Fruit fly (Drosophila melanogaster) whole organism, embryonic: Measurements from ENCODE around the gene Baldspot.

Experiments used
- CG1024 ChIP-seq: fragments of 200-800 bp; sonication (Bioruptor generic); IDR thresholded peaks from 2 replicates; pipeline ENCODE4 v1.3.6; 2022; ENCODE audit warnings: missing biosample characterization, missing genetic modification characterization
- CG10321 ChIP-seq: fragments of 200-800 bp; sonication (Bioruptor generic); IDR thresholded peaks from 2 replicates; pipeline ENCODE4 v1.3.6; 2022; ENCODE audit warnings: missing biosample characterization, missing genetic modification characterization
- CG10979 ChIP-seq: fragments of 200-800 bp; sonication (Bioruptor generic); optimal IDR thresholded peaks from 2 replicates; lab custom pipeline; 2018; ENCODE audit warnings: missing biosample characterization, mild to moderate bottlenecking, missing genetic modification characterization, moderate library complexity
- CG11085 ChIP-seq: fragments of 200-800 bp; sonication (Bioruptor generic); IDR thresholded peaks from 2 replicates; pipeline ENCODE4 v1.3.6; 2022; ENCODE audit warnings: missing biosample characterization, missing genetic modification characterization
- CG11695 ChIP-seq: fragments of 200-800 bp; sonication (Bioruptor generic); IDR thresholded peaks from 3 replicates; pipeline ENCODE4 v1.3.6; 2022; ENCODE audit warnings: missing biosample characterization, missing genetic modification characterization
- CG11696 ChIP-seq: fragments of 200-800 bp; sonication (Bioruptor generic); IDR thresholded peaks from 2 replicates; pipeline ENCODE4 v1.3.6; 2022; ENCODE audit warnings: missing biosample characterization, missing genetic modification characterization
- CG13123 ChIP-seq: fragments of 200-800 bp; sonication (Bioruptor generic); optimal IDR thresholded peaks from 2 replicates; lab custom pipeline; 2016; ENCODE audit warnings: missing biosample characterization, missing genetic modification characterization
- CG14014 ChIP-seq: fragments of 200-800 bp; sonication (Bioruptor generic); IDR thresholded peaks from 2 replicates; pipeline ENCODE4 v1.3.6; 2022; ENCODE audit warnings: missing biosample characterization, missing genetic modification characterization
- CG14710 ChIP-seq: fragments of 200-800 bp; sonication (Bioruptor generic); optimal IDR thresholded peaks from 3 replicates; lab custom pipeline; 2019; ENCODE audit warnings: missing biosample characterization, mild to moderate bottlenecking, missing genetic modification characterization, moderate library complexity
- CG16815 ChIP-seq: fragments of 200-800 bp; sonication (Bioruptor generic); optimal IDR thresholded peaks from 3 replicates; lab custom pipeline; 2017; ENCODE audit warnings: missing biosample characterization, mild to moderate bottlenecking, missing genetic modification characterization
- CG17328 ChIP-seq: fragments of 200-800 bp; sonication (Bioruptor generic); IDR thresholded peaks from 2 replicates; pipeline ENCODE4 v1.3.6; 2022; ENCODE audit warnings: missing biosample characterization, missing genetic modification characterization
- CG17802 ChIP-seq: fragments of 200-800 bp; sonication (Bioruptor generic); optimal IDR thresholded peaks from 2 replicates; lab custom pipeline; 2018; ENCODE audit warnings: missing biosample characterization, mild to moderate bottlenecking, missing genetic modification characterization, moderate library complexity
- CG17912 ChIP-seq: fragments of 200-800 bp; sonication (Bioruptor generic); optimal IDR thresholded peaks from 2 replicates; lab custom pipeline; 2018; ENCODE audit warnings: missing biosample characterization, mild to moderate bottlenecking, missing genetic modification characterization
- CG18262 ChIP-seq: fragments of 200-800 bp; optimal IDR thresholded peaks from 3 replicates; lab custom pipeline; 2019; ENCODE audit warnings: missing biosample characterization, mild to moderate bottlenecking, missing genetic modification characterization, moderate library complexity
- CG30431 ChIP-seq: fragments of 200-800 bp; sonication (Bioruptor generic); optimal IDR thresholded peaks from 2 replicates; lab custom pipeline; 2017; ENCODE audit warnings: missing biosample characterization, missing genetic modification characterization
- CG31224 ChIP-seq: fragments of 200-800 bp; sonication (Bioruptor generic); IDR thresholded peaks from 2 replicates; pipeline ENCODE4 v1.3.6; 2022; ENCODE audit warnings: missing biosample characterization, missing genetic modification characterization
- CG31441 ChIP-seq: fragments of 200-800 bp; sonication (Bioruptor generic); IDR thresholded peaks from 2 replicates; pipeline ENCODE4 v1.3.6; 2022; ENCODE audit warnings: missing biosample characterization, missing genetic modification characterization
- CG7357 ChIP-seq: fragments of 200-800 bp; sonication (Bioruptor generic); IDR thresholded peaks from 3 replicates; pipeline ENCODE4 v1.3.6; 2022; ENCODE audit warnings: missing biosample characterization, missing genetic modification characterization
- CG7928 ChIP-seq: fragments of 200-800 bp; sonication (Bioruptor generic); optimal IDR thresholded peaks from 2 replicates; lab custom pipeline; 2017; ENCODE audit warnings: missing biosample characterization, mild to moderate bottlenecking, missing genetic modification characterization
- CG9727 ChIP-seq: fragments of 200-800 bp; sonication (Bioruptor generic); optimal IDR thresholded peaks from 3 replicates; lab custom pipeline; 2017; ENCODE audit warnings: missing biosample characterization, mild to moderate bottlenecking, missing genetic modification characterization
- CG9932 ChIP-seq: fragments of 200-800 bp; sonication (Bioruptor generic); IDR thresholded peaks from 2 replicates; pipeline ENCODE4 v1.3.6; 2022; ENCODE audit warnings: missing biosample characterization, missing genetic modification characterization
- CrebB ChIP-seq: fragments of 200-800 bp; sonication (Bioruptor generic); optimal IDR thresholded peaks from 3 replicates; lab custom pipeline; 2018; ENCODE audit warnings: missing biosample characterization, mild to moderate bottlenecking, missing genetic modification characterization
- Dbx ChIP-seq: fragments of 200-800 bp; sonication (Bioruptor generic); IDR thresholded peaks from 3 replicates; pipeline ENCODE4 v1.3.6; 2022; ENCODE audit warnings: missing biosample characterization, missing genetic modification characterization
- Ets65A ChIP-seq: fragments of 200-800 bp; sonication (Bioruptor generic); peaks from one replicate; lab custom pipeline; 2016; ENCODE audit warnings: missing biosample characterization, missing genetic modification characterization
- HHEX ChIP-seq: fragments of 200-800 bp; sonication (Bioruptor generic); optimal IDR thresholded peaks from 3 replicates; lab custom pipeline; 2017; ENCODE audit warnings: missing biosample characterization, mild to moderate bottlenecking, missing genetic modification characterization, missing genetic modification reagents
- Jarid2 ChIP-seq: fragments of 200-800 bp; sonication (Bioruptor generic); optimal IDR thresholded peaks from 3 replicates; lab custom pipeline; 2017; ENCODE audit warnings: mild to moderate bottlenecking, missing biosample characterization, missing genetic modification reagents, missing genetic modification characterization
- Lpt ChIP-seq: fragments of >200 bp; optimal IDR thresholded peaks from 2 replicates; lab custom pipeline; 2018; ENCODE audit warnings: missing biosample characterization, missing genetic modification characterization
- Meics ChIP-seq: fragments of 200-800 bp; sonication (Bioruptor generic); optimal IDR thresholded peaks from 2 replicates; lab custom pipeline; 2017; ENCODE audit warnings: missing biosample characterization, mild to moderate bottlenecking, missing genetic modification characterization
- Pdp1 ChIP-seq, 2 experiments: fragments of 200-800 bp; sonication (Bioruptor generic); optimal IDR thresholded peaks; 3 replicates each; lab custom pipeline; 2016; ENCODE audit warnings: missing biosample characterization in 2 of 2, missing genetic modification characterization in 2 of 2, mild to moderate bottlenecking in 1 of 2, moderate library complexity in 1 of 2
- Six4 ChIP-seq: fragments of 200-800 bp; sonication (Bioruptor generic); optimal IDR thresholded peaks from 2 replicates; lab custom pipeline; 2016; ENCODE audit warnings: missing biosample characterization, missing genetic modification characterization
- Sox102F ChIP-seq: fragments of 200-800 bp; sonication (Bioruptor generic); optimal IDR thresholded peaks from 2 replicates; lab custom pipeline; 2018; ENCODE audit warnings: missing biosample characterization, mild to moderate bottlenecking, missing genetic modification characterization, moderate library complexity
- Tbp ChIP-seq: fragments of >200 bp; optimal IDR thresholded peaks from 2 replicates; lab custom pipeline; 2018; ENCODE audit warnings: missing biosample characterization, missing genetic modification characterization
- Usf ChIP-seq: fragments of 200-800 bp; sonication (Bioruptor generic); optimal IDR thresholded peaks from 2 replicates; lab custom pipeline; 2017; ENCODE audit warnings: missing genotype, missing biosample characterization, missing genetic modification characterization
- Vsx1 ChIP-seq: fragments of 200-800 bp; sonication (Bioruptor generic); optimal IDR thresholded peaks from 2 replicates; lab custom pipeline; 2017; ENCODE audit warnings: missing biosample characterization, mild to moderate bottlenecking, missing genetic modification characterization, missing genetic modification reagents
- Xrp1 ChIP-seq: fragments of 200-800 bp; sonication (Bioruptor generic); IDR thresholded peaks from 2 replicates; pipeline ENCODE4 v1.3.6; 2022; ENCODE audit warnings: missing biosample characterization, missing genetic modification characterization
- al ChIP-seq: fragments of 200-800 bp; sonication (Bioruptor generic); IDR thresholded peaks from 2 replicates; pipeline ENCODE4 v1.3.6; 2022; ENCODE audit warnings: missing biosample characterization, missing genetic modification characterization
- dpn ChIP-seq, 2 experiments: fragments of 200-800 bp; sonication (Bioruptor generic); optimal IDR thresholded peaks; 3 replicates each; lab custom pipeline; 2016; ENCODE audit warnings: missing biosample characterization in 2 of 2, missing genetic modification characterization in 2 of 2
- en ChIP-seq: fragments of 200-800 bp; sonication (Bioruptor generic); optimal IDR thresholded peaks from 2 replicates; lab custom pipeline; 2016; ENCODE audit warnings: missing biosample characterization, missing genetic modification characterization
- kni ChIP-seq: fragments of 200-800 bp; sonication (Bioruptor generic); optimal IDR thresholded peaks from 3 replicates; lab custom pipeline; 2017; ENCODE audit warnings: mild to moderate bottlenecking, missing biosample characterization, missing genetic modification reagents, missing genetic modification characterization
- pho ChIP-seq: fragments of 200-800 bp; sonication (Bioruptor generic); optimal IDR thresholded peaks from 2 replicates; lab custom pipeline; 2016; ENCODE audit warnings: missing biosample characterization, missing genetic modification characterization
- pita ChIP-seq: fragments of 200-800 bp; sonication (Bioruptor generic); optimal IDR thresholded peaks from 2 replicates; lab custom pipeline; 2017; ENCODE audit warnings: missing biosample characterization, mild to moderate bottlenecking, missing genetic modification characterization
- row ChIP-seq: fragments of 200-800 bp; sonication (Bioruptor generic); IDR thresholded peaks from 3 replicates; pipeline ENCODE4 v1.3.6; 2022; ENCODE audit warnings: missing biosample characterization, missing genetic modification characterization
- sens-2 ChIP-seq: fragments of 200-800 bp; sonication (Bioruptor generic); IDR thresholded peaks from 2 replicates; pipeline ENCODE4 v1.3.6; 2022; ENCODE audit warnings: missing biosample characterization, missing genetic modification characterization
- tx ChIP-seq: fragments of 200-800 bp; sonication (Bioruptor generic); optimal IDR thresholded peaks from 2 replicates; lab custom pipeline; 2016; ENCODE audit warnings: missing biosample characterization, missing genetic modification characterization
- unc-4 ChIP-seq: fragments of 200-800 bp; sonication (Bioruptor generic); IDR thresholded peaks from 2 replicates; pipeline ENCODE4 v1.3.6; 2022; ENCODE audit warnings: missing biosample characterization, missing genetic modification characterization; ENCODE audit not compliant: partially characterized antibody
- usp ChIP-seq: fragments of >200 bp; optimal IDR thresholded peaks from 2 replicates; lab custom pipeline; 2017; ENCODE audit warnings: missing biosample characterization, missing genetic modification characterization

Baldspot gene

dm6 chr3L:16661167-16662109 is at the start of gene Baldspot (continued):
- TF ChIP-seq pita (GFP tag; lab: Kevin White, UChicago) (peak; percentile 30), CG1024 (peak; percentile 20; the same call in 1 of the 2 replicates), usp (no peak), Xrp1 (GFP tag; lab: Robert Waterston, UW) (peak; percentile 83), CG30431 (GFP tag; lab: Kevin White, UChicago) (peak; percentile 18), Tbp (GFP tag; lab: Kevin White, UChicago) (no peak), sens-2 (GFP tag; lab: Robert Waterston, UW) (no peak), pho (GFP tag; lab: Kevin White, UChicago) (peak; percentile 52)

DNA sequence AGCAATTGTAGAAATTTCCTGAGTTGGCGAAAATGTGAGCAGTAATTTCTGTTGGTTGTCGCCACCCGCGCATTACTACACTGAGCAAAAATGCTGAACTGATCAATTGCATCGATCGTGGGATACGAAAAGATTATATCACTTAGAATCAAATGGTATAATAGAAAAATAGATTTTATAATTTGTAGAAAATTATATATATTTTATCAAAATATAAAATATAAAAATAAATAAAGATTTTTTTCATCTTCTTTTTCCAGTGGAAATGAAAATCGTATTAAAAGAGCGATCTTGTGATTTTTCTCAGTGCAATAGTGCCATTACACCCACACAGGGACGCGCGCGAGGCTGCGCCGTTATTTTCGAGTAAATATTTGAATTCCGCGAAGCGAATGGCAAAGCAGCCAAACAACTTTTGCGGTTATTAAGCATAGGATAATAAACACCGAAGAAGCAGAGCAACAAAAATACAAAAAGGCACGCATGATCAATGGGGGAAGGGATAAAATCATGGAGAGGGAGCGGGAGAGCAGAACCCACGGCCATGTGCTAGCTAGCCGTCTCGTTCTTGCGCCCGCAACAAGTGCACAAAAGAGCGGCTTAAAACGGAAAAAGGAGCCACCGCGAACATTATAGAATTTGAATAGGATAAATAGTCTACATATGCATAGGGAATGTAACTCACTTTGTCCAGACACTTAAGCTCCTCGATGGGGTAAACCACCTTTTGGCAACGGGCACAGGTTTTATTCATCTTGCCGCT is 49.0 kb upstream of the Baldspot start:
- TF ChIP-seq CG14710 (peak; percentile 19), CG10979 (peak; percentile 17), CG7928 (peak; percentile 20), Pdp1 (GFP tag; optimal IDR thresholded peaks at IDR 0.05; lab: Kevin White, UChicago) (peak in 1 of 2 experiments; percentile 2), CG9727 (GFP tag; lab: Kevin White, UChicago) (peak; percentile 75), Dbx (GFP tag; lab: Robert Waterston, UW) (peak; percentile 75; the same call in 2 of the 3 replicates), kni (no peak), tx (GFP tag; lab: Kevin White, UChicago) (no peak), CG31441 (GFP tag; lab: Robert Waterston, UW) (peak; percentile 67), Jarid2 (GFP tag; lab: Kevin White, UChicago) (peak; percentile 13), dpn (GFP tag; optimal IDR thresholded peaks at IDR 0.05; lab: Kevin White, UChicago) (peak in 1 of 2 experiments; percentile 24), CG16815 (peak; percentile 3), al (GFP tag; lab: Robert Waterston, UW) (0 out of 2 replicates have a peak, but pooled peaks have one; percentile 41), CG7357 (GFP tag; lab: Robert Waterston, UW) (peak; percentile 54; the same call in 2 of the 3 replicates), CG17802 (tag; lab: Kevin White, UChicago) (no peak), CG9932 (GFP tag; lab: Robert Waterston, UW) (peak; percentile 22; the same call in 1 of the 2 replicates), CG17912 (GFP tag; lab: Kevin White, UChicago) (no peak), CG17328 (0 out of 2 replicates have a peak, but pooled peaks have one; percentile 19), CrebB (no peak), row (peak; percentile 61; the same call in 2 of the 3 replicates), Ets65A (GFP tag; lab: Kevin White, UChicago) (peak; percentile 37), Meics (GFP tag; lab: Kevin White, UChicago) (peak; percentile 18), unc-4 (GFP tag; lab: Robert Waterston, UW) (no peak), en (GFP tag; lab: Kevin White, UChicago) (no peak), CG31224 (GFP tag; lab: Robert Waterston, UW) (0 out of 2 replicates have a peak, but pooled peaks have one; percentile 8), CG13123 (GFP tag; lab: Kevin White, UChicago) (no peak), CG11085 (GFP tag; lab: Robert Waterston, UW) (0 out of 2 replicates have a peak, but pooled peaks have one; percentile 18), Vsx1 (peak; percentile 60), CG10321 (GFP tag; lab: Robert Waterston, UW) (peak; percentile 92), HHEX (GFP tag; lab: Kevin White, UChicago) (peak; percentile 31), CG14014 (GFP tag; lab: Robert Waterston, UW) (peak; percentile 38; the same call in 1 of the 2 replicates), Lpt (GFP tag; lab: Kevin White, UChicago) (no peak), CG18262 (tag; lab: Kevin White, UChicago) (peak; percentile 58), CG11696 (GFP tag; lab: Robert Waterston, UW) (no peak), Six4 (peak; percentile 36), CG11695 (GFP tag; lab: Robert Waterston, UW) (peak; percentile 89), Sox102F (GFP tag; lab: Kevin White, UChicago) (peak; percentile 12), Usf (GFP tag; lab: Kevin White, UChicago) (no peak)
